Fruit fly (Drosophila melanogaster) whole organism, embryonic: Measurements from ENCODE around the gene ClC-a.

Experiments used
- CG17359 ChIP-seq: fragments of 200-800 bp; sonication (Bioruptor generic); optimal IDR thresholded peaks from 3 replicates; lab custom pipeline; 2018; ENCODE audit warnings: missing biosample characterization, mild to moderate bottlenecking, missing genetic modification characterization, moderate library complexity
- CG18011 ChIP-seq: fragments of 200-800 bp; sonication (Bioruptor generic); optimal IDR thresholded peaks from 2 replicates; lab custom pipeline; 2017; ENCODE audit warnings: missing biosample characterization, missing genetic modification characterization, mild to moderate bottlenecking, moderate library complexity, missing genotype
- CG2875 ChIP-seq: fragments of 200-800 bp; sonication (Bioruptor generic); optimal IDR thresholded peaks from 2 replicates; lab custom pipeline; 2017; ENCODE audit warnings: missing biosample characterization, mild to moderate bottlenecking, missing genetic modification characterization, missing genetic modification reagents
- CG31388 ChIP-seq: fragments of 200-800 bp; sonication (Bioruptor generic); optimal IDR thresholded peaks from 2 replicates; lab custom pipeline; 2016; ENCODE audit warnings: missing biosample characterization, missing genetic modification characterization
- CG3726 ChIP-seq: fragments of 200-800 bp; sonication (Bioruptor generic); IDR thresholded peaks from 3 replicates; pipeline ENCODE4, ENCODE4 v1.3.6; 2022; ENCODE audit warnings: missing biosample characterization, missing genetic modification characterization
- CG3838 ChIP-seq: fragments of 200-800 bp; sonication (Bioruptor generic); optimal IDR thresholded peaks from 3 replicates; lab custom pipeline; 2016; ENCODE audit warnings: missing biosample characterization, missing genetic modification characterization
- CG4424 ChIP-seq: fragments of 200-800 bp; sonication (Bioruptor generic); optimal IDR thresholded peaks from 3 replicates; lab custom pipeline; 2016; ENCODE audit warnings: missing biosample characterization, missing genetic modification characterization
- CG5953 ChIP-seq: fragments of 200-800 bp; sonication (Bioruptor generic); IDR thresholded peaks from 2 replicates; pipeline ENCODE4 v1.3.6; 2022; ENCODE audit warnings: missing biosample characterization, missing genetic modification characterization
- CG6175 ChIP-seq: fragments of 200-800 bp; sonication (Bioruptor generic); IDR thresholded peaks from 3 replicates; pipeline ENCODE4 v1.3.6; 2022; ENCODE audit warnings: missing biosample characterization, missing genetic modification characterization
- CG7556 ChIP-seq: fragments of 200-800 bp; sonication (Bioruptor generic); optimal IDR thresholded peaks from 2 replicates; lab custom pipeline; 2017; ENCODE audit warnings: missing biosample characterization, mild to moderate bottlenecking, missing genetic modification characterization
- CG9609 ChIP-seq: fragments of 200-800 bp; sonication (Bioruptor generic); optimal IDR thresholded peaks from 3 replicates; lab custom pipeline; 2016; ENCODE audit warnings: missing biosample characterization, missing genetic modification characterization
- CTCF ChIP-seq: fragments of 200-800 bp; sonication (Bioruptor generic); optimal IDR thresholded peaks from 2 replicates; lab custom pipeline; 2017; ENCODE audit warnings: missing biosample characterization, mild to moderate bottlenecking, missing genetic modification characterization, moderate library complexity
- CkIIα-i1 ChIP-seq: fragments of 200-800 bp; sonication (Bioruptor generic); IDR thresholded peaks from 2 replicates; pipeline ENCODE4 v1.3.6; 2022; ENCODE audit warnings: missing biosample characterization, missing genetic modification characterization
- Deaf1 ChIP-seq: fragments of 200-800 bp; optimal IDR thresholded peaks from 3 replicates; lab custom pipeline; 2019; ENCODE audit warnings: missing biosample characterization, mild to moderate bottlenecking, missing genetic modification characterization, moderate library complexity
- Dip2 ChIP-seq: fragments of 200-800 bp; sonication (Bioruptor generic); IDR thresholded peaks from 2 replicates; pipeline ENCODE4 v1.3.6; 2022; ENCODE audit warnings: missing biosample characterization, missing genetic modification characterization
- Eip74EF ChIP-seq, 2 experiments: fragments of 200-800 bp in 1 of 2; fragments of >200 bp in 1 of 2; sonication (Bioruptor generic) in 1 of 2; optimal IDR thresholded peaks; 2 replicates each; lab custom pipeline; 2017 to 2019; ENCODE audit warnings: missing biosample characterization in 2 of 2, missing genetic modification characterization in 2 of 2, mild to moderate bottlenecking in 1 of 2, moderate library complexity in 1 of 2
- Gug ChIP-seq: fragments of 200-800 bp; sonication (Bioruptor generic); IDR thresholded peaks from 4 replicates; pipeline ENCODE4 v1.3.6; 2022; ENCODE audit warnings: missing biosample characterization, missing genetic modification characterization
- H15 ChIP-seq: fragments of 200-800 bp; sonication (Bioruptor generic); IDR thresholded peaks from 3 replicates; pipeline ENCODE4 v1.3.6; 2022; ENCODE audit warnings: missing biosample characterization, missing genetic modification characterization
- HLH3B ChIP-seq: fragments of 200-800 bp; sonication (Bioruptor generic); IDR thresholded peaks from 2 replicates; pipeline ENCODE4 v1.3.6; 2022; ENCODE audit warnings: missing biosample characterization, missing genetic modification characterization
- HLHmδ ChIP-seq: fragments of 200-800 bp; sonication (Bioruptor generic); optimal IDR thresholded peaks from 2 replicates; lab custom pipeline; 2018; ENCODE audit warnings: missing biosample characterization, mild to moderate bottlenecking, missing genetic modification characterization, moderate library complexity
- Hr51 ChIP-seq, 2 experiments: fragments of 200-800 bp; sonication (Bioruptor generic); optimal IDR thresholded peaks; 2 replicates in 1 of 2; 3 replicates in 1 of 2; lab custom pipeline; 2016 to 2018; ENCODE audit warnings: missing biosample characterization in 2 of 2, missing genetic modification characterization in 2 of 2, mild to moderate bottlenecking in 1 of 2, moderate library complexity in 1 of 2
- Hsf ChIP-seq: fragments of 200-800 bp; sonication (Bioruptor generic); optimal IDR thresholded peaks from 3 replicates; lab custom pipeline; 2016; ENCODE audit warnings: missing biosample characterization, missing genetic modification characterization
- Max ChIP-seq: fragments of 200-800 bp; sonication (Bioruptor generic); optimal IDR thresholded peaks from 2 replicates; lab custom pipeline; 2016; ENCODE audit warnings: missing biosample characterization, mild to moderate bottlenecking, missing genetic modification characterization
- Mrtf ChIP-seq: fragments of 200-800 bp; sonication (Bioruptor generic); IDR thresholded peaks from 3 replicates; pipeline ENCODE4 v1.3.6; 2022; ENCODE audit warnings: missing biosample characterization, missing genetic modification characterization
- PHDP ChIP-seq: fragments of 200-800 bp; sonication (Bioruptor generic); optimal IDR thresholded peaks from 3 replicates; lab custom pipeline; 2018; ENCODE audit warnings: missing biosample characterization, mild to moderate bottlenecking, missing genetic modification characterization, moderate library complexity
- Sox102F ChIP-seq: fragments of 200-800 bp; sonication (Bioruptor generic); optimal IDR thresholded peaks from 2 replicates; lab custom pipeline; 2018; ENCODE audit warnings: missing biosample characterization, mild to moderate bottlenecking, missing genetic modification characterization, moderate library complexity
- Sry-β ChIP-seq: fragments of 200-800 bp; sonication (Bioruptor generic); optimal IDR thresholded peaks from 2 replicates; lab custom pipeline; 2018; ENCODE audit warnings: missing biosample characterization, mild to moderate bottlenecking, missing genetic modification characterization, moderate library complexity
- Ssrp ChIP-seq: fragments of 200-800 bp; sonication (Bioruptor generic); optimal IDR thresholded peaks from 2 replicates; lab custom pipeline; 2018; ENCODE audit warnings: missing biosample characterization, mild to moderate bottlenecking, missing genetic modification characterization, moderate library complexity
- Usf ChIP-seq: fragments of 200-800 bp; sonication (Bioruptor generic); optimal IDR thresholded peaks from 2 replicates; lab custom pipeline; 2017; ENCODE audit warnings: missing genotype, missing biosample characterization, missing genetic modification characterization
- ab ChIP-seq: fragments of 200-800 bp; sonication (Bioruptor generic); optimal IDR thresholded peaks from 2 replicates; lab custom pipeline; 2016; ENCODE audit warnings: missing biosample characterization, missing genetic modification characterization
- br ChIP-seq: fragments of >200 bp; optimal IDR thresholded peaks from 2 replicates; lab custom pipeline; 2017
- cas ChIP-seq: fragments of 200-800 bp; sonication (Bioruptor generic); IDR thresholded peaks from 2 replicates; pipeline ENCODE4 v1.3.6; 2022; ENCODE audit warnings: missing biosample characterization, missing genetic modification characterization
- chinmo ChIP-seq: fragments of 200-800 bp; sonication (Bioruptor generic); IDR thresholded peaks from 4 replicates; pipeline ENCODE4 v1.3.6; 2022; ENCODE audit warnings: missing biosample characterization, missing genetic modification characterization; ENCODE audit not compliant: partially characterized antibody
- crc ChIP-seq: fragments of 200-800 bp; sonication (Bioruptor generic); optimal IDR thresholded peaks from 2 replicates; lab custom pipeline; 2016; ENCODE audit warnings: missing biosample characterization, missing genetic modification characterization
- croc ChIP-seq: fragments of 200-800 bp; sonication (Bioruptor generic); conservative IDR thresholded peaks from 3 replicates; pipeline ENCODE4 v1.3.6; 2022; ENCODE audit warnings: missing biosample characterization, missing genetic modification characterization
- ems ChIP-seq: fragments of 200-800 bp; sonication (Bioruptor generic); optimal IDR thresholded peaks from 3 replicates; lab custom pipeline; 2016; ENCODE audit warnings: missing biosample characterization, missing genetic modification characterization
- eve ChIP-seq, 2 experiments: fragments of >200 bp; optimal IDR thresholded peaks; 2 replicates each; lab custom pipeline; 2017; ENCODE audit warnings: missing biosample characterization in 2 of 2, missing genetic modification characterization in 2 of 2
- gem ChIP-seq: fragments of 200-800 bp; sonication (Bioruptor generic); optimal IDR thresholded peaks from 2 replicates; lab custom pipeline; 2019; ENCODE audit warnings: missing biosample characterization, mild to moderate bottlenecking, missing genetic modification characterization, moderate library complexity
- hb ChIP-seq: fragments of 200-800 bp; sonication (Bioruptor generic); IDR thresholded peaks from 3 replicates; pipeline ENCODE4 v1.3.6; 2022; ENCODE audit warnings: missing biosample characterization, missing genetic modification characterization; ENCODE audit not compliant: partially characterized antibody
- her ChIP-seq: fragments of 200-800 bp; sonication (Bioruptor generic); optimal IDR thresholded peaks from 2 replicates; lab custom pipeline; 2016; ENCODE audit warnings: missing biosample characterization, missing genetic modification characterization
- jing ChIP-seq: fragments of 200-800 bp; sonication (Bioruptor generic); optimal IDR thresholded peaks from 2 replicates; lab custom pipeline; 2018; ENCODE audit warnings: missing biosample characterization, mild to moderate bottlenecking, missing genetic modification characterization
- maf-S ChIP-seq: fragments of 200-800 bp; sonication (Bioruptor generic); optimal IDR thresholded peaks from 2 replicates; lab custom pipeline; 2016; ENCODE audit warnings: missing biosample characterization, missing genetic modification characterization
- mam ChIP-seq: fragments of 200-800 bp; sonication (Bioruptor generic); optimal IDR thresholded peaks from 3 replicates; lab custom pipeline; 2016; ENCODE audit warnings: missing biosample characterization, missing genetic modification characterization
- nau ChIP-seq: fragments of 200-800 bp; sonication (Bioruptor generic); optimal IDR thresholded peaks from 3 replicates; lab custom pipeline; 2017; ENCODE audit warnings: missing biosample characterization, mild to moderate bottlenecking, missing genetic modification characterization, missing genetic modification reagents
- oc ChIP-seq: fragments of 200-800 bp; sonication (Bioruptor generic); optimal IDR thresholded peaks from 2 replicates; lab custom pipeline; 2018; ENCODE audit warnings: missing biosample characterization, mild to moderate bottlenecking, missing genetic modification characterization, moderate library complexity
- odd ChIP-seq: fragments of 200-800 bp; sonication (Bioruptor generic); optimal IDR thresholded peaks from 2 replicates; lab custom pipeline; 2017; ENCODE audit warnings: missing biosample characterization, mild to moderate bottlenecking, missing genetic modification characterization
- onecut ChIP-seq: fragments of 200-800 bp; sonication (Bioruptor generic); IDR thresholded peaks from 2 replicates; pipeline ENCODE4 v1.3.6; 2022; ENCODE audit warnings: missing biosample characterization, missing genetic modification characterization
- pb ChIP-seq: fragments of 200-800 bp; sonication (Bioruptor generic); optimal IDR thresholded peaks from 3 replicates; lab custom pipeline; 2016; ENCODE audit warnings: missing biosample characterization, missing genetic modification characterization
- shn ChIP-seq: fragments of 200-800 bp; sonication (Bioruptor generic); optimal IDR thresholded peaks from 3 replicates; lab custom pipeline; 2016; ENCODE audit warnings: missing biosample characterization, missing genetic modification characterization
- sug ChIP-seq: fragments of 200-800 bp; optimal IDR thresholded peaks from 2 replicates; lab custom pipeline; 2019; ENCODE audit warnings: missing biosample characterization, mild to moderate bottlenecking, missing genetic modification characterization, moderate library complexity
- tap ChIP-seq: fragments of 200-800 bp; optimal IDR thresholded peaks from 3 replicates; lab custom pipeline; 2019; ENCODE audit warnings: missing biosample characterization, mild to moderate bottlenecking, missing genetic modification characterization, moderate library complexity
- tup ChIP-seq: fragments of 200-800 bp; sonication (Bioruptor generic); optimal IDR thresholded peaks from 2 replicates; lab custom pipeline; 2016; ENCODE audit warnings: missing biosample characterization, mild to moderate bottlenecking, missing genetic modification characterization, moderate library complexity
- unpg ChIP-seq: fragments of 200-800 bp; sonication (Bioruptor generic); optimal IDR thresholded peaks from 3 replicates; lab custom pipeline; 2018; ENCODE audit warnings: missing biosample characterization, mild to moderate bottlenecking, missing genetic modification characterization, moderate library complexity

The ClC-a gene

DNA sequence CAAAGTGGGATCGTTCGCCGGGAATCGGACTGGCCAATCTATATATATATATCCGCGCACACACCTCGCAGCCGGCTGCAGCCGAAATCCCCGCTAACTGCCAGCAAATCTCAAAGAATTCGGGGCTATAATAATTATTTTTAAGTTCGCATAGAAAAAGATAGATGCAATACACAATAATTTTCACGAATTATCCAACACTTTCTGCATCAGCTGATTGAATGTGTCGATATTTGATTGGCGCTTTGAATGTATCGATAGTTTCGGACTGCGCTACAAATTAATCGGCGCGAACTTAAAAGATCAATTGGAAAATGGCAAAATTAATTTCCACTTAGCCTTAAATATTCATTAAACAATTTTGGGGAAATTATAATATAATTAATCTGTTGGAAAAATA, 16.2 kb downstream of the ClC-a start, which contains the start of gene Sbf (continued):
- no peak for TF ChIP-seq odd (GFP tag; lab: Kevin White, UChicago)
- no peak for TF ChIP-seq CG7556
- TF ChIP-seq CTCF (GFP tag; lab: Kevin White, UChicago), result peak; percentile 25
- TF ChIP-seq ems (GFP tag; lab: Kevin White, UChicago), result peak; percentile 3
- TF ChIP-seq Gug (GFP tag; lab: Robert Waterston, UW), result no peak
- TF ChIP-seq CG9609 (GFP tag; lab: Kevin White, UChicago), result no peak
- no peak for TF ChIP-seq tap
- no peak for TF ChIP-seq HLHmδ (GFP tag; lab: Kevin White, UChicago)
- no peak for TF ChIP-seq Sry-β (GFP tag; lab: Kevin White, UChicago)
- no peak for TF ChIP-seq Dip2 (GFP tag; lab: Robert Waterston, UW)
- TF ChIP-seq CG2875, result no peak
- no peak for TF ChIP-seq croc
- TF ChIP-seq Max (GFP tag; lab: Kevin White, UChicago), result peak; percentile 17
- no peak for TF ChIP-seq tup (GFP tag; lab: Kevin White, UChicago)
- TF ChIP-seq Ssrp (tag; lab: Kevin White, UChicago), result no peak
- no peak for TF ChIP-seq nau
- no peak for TF ChIP-seq Hr51 (GFP tag; optimal IDR thresholded peaks at IDR 0.05; lab: Kevin White, UChicago)
- no peak for TF ChIP-seq Sox102F (GFP tag; lab: Kevin White, UChicago)
- TF ChIP-seq CG6175 (GFP tag; lab: Robert Waterston, UW), result no peak
- no peak for TF ChIP-seq her (GFP tag; lab: Kevin White, UChicago)
- TF ChIP-seq ab (GFP tag; lab: Kevin White, UChicago), result no peak
- no peak for TF ChIP-seq CG3726 (GFP tag; lab: Robert Waterston, UW)
- no peak for TF ChIP-seq PHDP (tag; lab: Kevin White, UChicago)
- peak; percentile 72; the same call in 2 of the 3 replicates for TF ChIP-seq hb (GFP tag; lab: Robert Waterston, UW)
- TF ChIP-seq shn (GFP tag; lab: Kevin White, UChicago), result no peak
- no peak for TF ChIP-seq br
- no peak for TF ChIP-seq CkIIα-i1 (GFP tag; lab: Robert Waterston, UW)
- TF ChIP-seq Mrtf (GFP tag; lab: Robert Waterston, UW), result no peak
- no peak for TF ChIP-seq H15
- no peak for TF ChIP-seq Deaf1 (tag; lab: Kevin White, UChicago)
- no peak for TF ChIP-seq CG17359
- TF ChIP-seq Hsf (GFP tag; lab: Kevin White, UChicago), result no peak
- no peak for TF ChIP-seq CG18011 (GFP tag; lab: Kevin White, UChicago)
- no peak for TF ChIP-seq oc (tag; lab: Kevin White, UChicago)
- no peak for TF ChIP-seq HLH3B (GFP tag; lab: Robert Waterston, UW)
- no peak for TF ChIP-seq onecut
- TF ChIP-seq unpg (GFP tag; lab: Kevin White, UChicago), result no peak
- TF ChIP-seq maf-S (GFP tag; lab: Kevin White, UChicago), result no peak
- no peak for TF ChIP-seq gem (tag; lab: Kevin White, UChicago)
- TF ChIP-seq CG3838 (GFP tag; lab: Kevin White, UChicago), result no peak
- TF ChIP-seq CG4424 (GFP tag; lab: Kevin White, UChicago), result no peak
- TF ChIP-seq mam (GFP tag; lab: Kevin White, UChicago), result no peak
- no peak for TF ChIP-seq crc (GFP tag; lab: Kevin White, UChicago)
- no peak for TF ChIP-seq Eip74EF (GFP tag; optimal IDR thresholded peaks at IDR 0.05; lab: Kevin White, UChicago)
- TF ChIP-seq chinmo (GFP tag; lab: Robert Waterston, UW), result peak; percentile 83; the same call in 2 of the 4 replicates
- no peak for TF ChIP-seq jing (GFP tag; lab: Kevin White, UChicago)
- TF ChIP-seq Usf (GFP tag; lab: Kevin White, UChicago), result no peak
- no peak for TF ChIP-seq CG31388 (GFP tag; lab: Kevin White, UChicago)
- TF ChIP-seq CG5953 (GFP tag; lab: Robert Waterston, UW), result no peak
- TF ChIP-seq sug (tag; lab: Kevin White, UChicago), result no peak
- TF ChIP-seq pb (GFP tag; lab: Kevin White, UChicago), result no peak
- no peak for TF ChIP-seq eve (GFP tag; optimal IDR thresholded peaks at IDR 0.05; lab: Kevin White, UChicago)
- no peak for TF ChIP-seq cas (GFP tag; lab: Robert Waterston, UW)
